Fruit fly (Drosophila melanogaster) whole organism, prepupa: ENCODE data around the gene Gapvd1.

Source experiments
- Blimp-1 ChIP-seq: fragments of 200-800 bp; sonication (Bioruptor generic); optimal IDR thresholded peaks from 3 replicates; lab custom pipeline; 2017; ENCODE audit warnings: missing biosample characterization, missing genetic modification characterization, mild to moderate bottlenecking, moderate library complexity, missing genetic modification reagents
- CG10669 ChIP-seq: fragments of 200-800 bp; sonication (Bioruptor generic); optimal IDR thresholded peaks from 3 replicates; lab custom pipeline; 2018; ENCODE audit warnings: missing biosample characterization, mild to moderate bottlenecking, missing genetic modification characterization, moderate library complexity
- CG15336 ChIP-seq: fragments of 200-800 bp; sonication (Bioruptor generic); IDR thresholded peaks from 2 replicates; pipeline ENCODE4 v1.3.6; 2022; ENCODE audit warnings: missing biosample characterization, missing genetic modification characterization
- CG1621 ChIP-seq: fragments of 200-800 bp; sonication (Bioruptor generic); optimal IDR thresholded peaks from 3 replicates; lab custom pipeline; 2018; ENCODE audit warnings: missing biosample characterization, mild to moderate bottlenecking, missing genetic modification characterization
- CG16779 ChIP-seq: fragments of 200-800 bp; sonication (Bioruptor generic); optimal IDR thresholded peaks from 3 replicates; lab custom pipeline; 2017; ENCODE audit warnings: missing biosample characterization, mild to moderate bottlenecking, missing genetic modification characterization
- CG31627 ChIP-seq: fragments of 200-800 bp; sonication (Bioruptor generic); optimal IDR thresholded peaks from 3 replicates; lab custom pipeline; 2016; ENCODE audit warnings: missing biosample characterization, missing genetic modification characterization
- CG32006 ChIP-seq: fragments of 200-800 bp; sonication (Bioruptor generic); optimal IDR thresholded peaks from 3 replicates; lab custom pipeline; 2017; ENCODE audit warnings: missing biosample characterization, mild to moderate bottlenecking, missing genetic modification characterization
- CG3919 ChIP-seq: fragments of 200-800 bp; sonication (Bioruptor generic); optimal IDR thresholded peaks from 3 replicates; lab custom pipeline; 2016; ENCODE audit warnings: missing biosample characterization, missing genetic modification characterization
- CG4318 ChIP-seq: fragments of 200-800 bp; sonication (Bioruptor generic); optimal IDR thresholded peaks from 3 replicates; lab custom pipeline; 2017; ENCODE audit warnings: missing biosample characterization, mild to moderate bottlenecking, missing genetic modification characterization
- CG6163 ChIP-seq: fragments of 200-800 bp; sonication (Bioruptor generic); IDR thresholded peaks from 3 replicates; pipeline ENCODE4 v1.3.6; 2022; ENCODE audit warnings: missing biosample characterization, missing genetic modification characterization
- CG6276 ChIP-seq: fragments of 200-800 bp; sonication (Bioruptor generic); optimal IDR thresholded peaks from 2 replicates; lab custom pipeline; 2017; ENCODE audit warnings: missing biosample characterization, mild to moderate bottlenecking, missing genetic modification characterization
- CG6792 ChIP-seq: fragments of 200-800 bp; sonication (Bioruptor generic); optimal IDR thresholded peaks from 3 replicates; lab custom pipeline; 2016; ENCODE audit warnings: missing biosample characterization, missing genetic modification characterization
- CG6808 ChIP-seq: fragments of 200-800 bp; sonication (Bioruptor generic); optimal IDR thresholded peaks from 3 replicates; lab custom pipeline; 2017; ENCODE audit warnings: missing biosample characterization, missing genetic modification characterization, mild to moderate bottlenecking, moderate library complexity, missing genetic modification reagents
- CG6854 ChIP-seq: fragments of 200-800 bp; sonication (Bioruptor generic); optimal IDR thresholded peaks from 2 replicates; lab custom pipeline; 2017; ENCODE audit warnings: missing biosample characterization, mild to moderate bottlenecking, missing genetic modification characterization
- CG8119 ChIP-seq: fragments of 200-800 bp; sonication (Bioruptor generic); IDR thresholded peaks from 3 replicates; pipeline ENCODE4 v1.3.6; 2022; ENCODE audit warnings: missing biosample characterization, missing genetic modification characterization
- CG9139 ChIP-seq: fragments of 200-800 bp; sonication (Bioruptor generic); optimal IDR thresholded peaks from 3 replicates; lab custom pipeline; 2017; ENCODE audit warnings: missing biosample characterization, mild to moderate bottlenecking, missing genetic modification characterization
- Eip75B ChIP-seq: fragments of 200-800 bp; sonication (Bioruptor generic); optimal IDR thresholded peaks from 3 replicates; lab custom pipeline; 2016; ENCODE audit warnings: missing biosample characterization, missing genetic modification characterization
- Eip78C ChIP-seq: fragments of 200-800 bp; sonication (Bioruptor generic); peaks from one replicate; lab custom pipeline; 2016; ENCODE audit warnings: missing biosample characterization, missing genetic modification characterization
- Ets96B ChIP-seq: fragments of 200-800 bp; optimal IDR thresholded peaks from 2 replicates; lab custom pipeline; 2019; ENCODE audit warnings: missing biosample characterization, mild to moderate bottlenecking, missing genetic modification characterization, moderate library complexity
- Gug ChIP-seq: fragments of 200-800 bp; sonication (Bioruptor generic); IDR thresholded peaks from 2 replicates; pipeline ENCODE4 v1.3.6; 2022; ENCODE audit warnings: missing biosample characterization, missing genetic modification characterization
- Lpt ChIP-seq: fragments of 200-800 bp; sonication (Bioruptor generic); optimal IDR thresholded peaks from 3 replicates; lab custom pipeline; 2016; ENCODE audit warnings: missing biosample characterization, missing genetic modification characterization
- OdsH ChIP-seq: fragments of 200-800 bp; sonication (Bioruptor generic); optimal IDR thresholded peaks from 3 replicates; lab custom pipeline; 2016; ENCODE audit warnings: missing biosample characterization, missing genetic modification characterization
- Smox ChIP-seq: fragments of 200-800 bp; sonication (Bioruptor generic); optimal IDR thresholded peaks from 3 replicates; lab custom pipeline; 2016; ENCODE audit warnings: missing biosample characterization, missing genetic modification characterization
- Sox14 ChIP-seq: fragments of 200-800 bp; sonication (Bioruptor generic); optimal IDR thresholded peaks from 3 replicates; lab custom pipeline; 2016; ENCODE audit warnings: missing biosample characterization, missing genetic modification characterization
- acj6 ChIP-seq: fragments of 200-800 bp; sonication (Bioruptor generic); optimal IDR thresholded peaks from 3 replicates; lab custom pipeline; 2016; ENCODE audit warnings: missing biosample characterization, missing genetic modification characterization
- cyc ChIP-seq: fragments of 200-800 bp; sonication (Bioruptor generic); optimal IDR thresholded peaks from 3 replicates; lab custom pipeline; 2016; ENCODE audit warnings: missing biosample characterization, missing genetic modification characterization
- dac ChIP-seq: fragments of 200-800 bp; sonication (Bioruptor generic); optimal IDR thresholded peaks from 2 replicates; lab custom pipeline; 2017; ENCODE audit warnings: missing biosample characterization, mild to moderate bottlenecking, missing genetic modification characterization
- eg ChIP-seq: fragments of 200-800 bp; sonication (Bioruptor generic); IDR thresholded peaks from 3 replicates; pipeline ENCODE4 v1.3.6; 2022; ENCODE audit warnings: missing biosample characterization, missing genetic modification characterization
- esn ChIP-seq: fragments of 200-800 bp; sonication (Bioruptor generic); optimal IDR thresholded peaks from 2 replicates; lab custom pipeline; 2016; ENCODE audit warnings: missing biosample characterization, mild to moderate bottlenecking, missing genetic modification characterization, moderate library complexity
- fd85E ChIP-seq: fragments of 200-800 bp; sonication (Bioruptor generic); optimal IDR thresholded peaks from 3 replicates; lab custom pipeline; 2016; ENCODE audit warnings: missing biosample characterization, missing genetic modification characterization
- fkh ChIP-seq: fragments of 200-800 bp; sonication (Bioruptor generic); optimal IDR thresholded peaks from 3 replicates; lab custom pipeline; 2017; ENCODE audit warnings: missing biosample characterization, mild to moderate bottlenecking, missing genetic modification characterization, moderate library complexity
- lz ChIP-seq: fragments of 200-800 bp; sonication (Bioruptor generic); optimal IDR thresholded peaks from 3 replicates; lab custom pipeline; 2016; ENCODE audit warnings: missing biosample characterization, missing genetic modification characterization
- net ChIP-seq: fragments of 200-800 bp; sonication (Bioruptor generic); optimal IDR thresholded peaks from 3 replicates; lab custom pipeline; 2016; ENCODE audit warnings: missing biosample characterization, missing genetic modification characterization
- svp ChIP-seq: fragments of 200-800 bp; sonication (Bioruptor generic); peaks from one replicate; lab custom pipeline; 2016; ENCODE audit warnings: missing biosample characterization, missing genetic modification characterization
- topi ChIP-seq: fragments of 200-800 bp; sonication (Bioruptor generic); optimal IDR thresholded peaks from 3 replicates; lab custom pipeline; 2016; ENCODE audit warnings: missing biosample characterization, missing genetic modification characterization
- vri ChIP-seq: fragments of 200-800 bp; sonication (Bioruptor generic); optimal IDR thresholded peaks from 3 replicates; lab custom pipeline; 2016; ENCODE audit warnings: missing biosample characterization, mild to moderate bottlenecking, missing genetic modification characterization

Gapvd1 gene

DNA sequence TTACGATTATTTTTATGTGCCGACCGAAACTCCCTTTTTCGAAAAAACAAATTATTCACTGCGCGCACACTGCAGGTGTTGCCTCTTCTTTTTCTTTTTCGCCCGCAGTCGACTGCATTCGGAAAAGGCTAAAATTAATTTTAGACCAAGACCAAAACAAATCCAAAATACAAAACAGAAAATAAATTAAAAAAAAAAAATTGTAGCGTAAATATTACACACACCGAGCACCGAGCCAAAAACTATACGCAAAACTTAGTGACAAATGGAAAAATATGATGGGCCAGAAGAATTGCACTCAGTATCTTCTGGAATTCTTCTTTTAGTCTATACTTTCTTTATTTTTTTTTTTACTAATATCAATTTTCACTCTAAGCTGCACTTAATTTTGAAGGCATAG is 22.5 kb upstream of the Gapvd1 start, which contains the start of gene CG44422:
TSS of gene CG44422 (minus strand) at position 101 of the 400 bp plus-strand sequence.
- no peak for TF ChIP-seq Lpt (GFP tag; lab: Kevin White, UChicago)
- TF ChIP-seq Eip75B, result no peak
- no peak for TF ChIP-seq CG16779 (tag; lab: Kevin White, UChicago)
- no peak for TF ChIP-seq Smox (GFP tag; lab: Kevin White, UChicago)
- TF ChIP-seq CG6276 (GFP tag; lab: Kevin White, UChicago), result no peak
- no peak for TF ChIP-seq topi (GFP tag; lab: Kevin White, UChicago)
- no peak for TF ChIP-seq cyc
- TF ChIP-seq CG8119 (GFP tag; lab: Robert Waterston, UW), result no peak
- TF ChIP-seq esn (GFP tag; lab: Kevin White, UChicago), result no peak
- TF ChIP-seq CG32006, result no peak
- no peak for TF ChIP-seq fkh (GFP tag; lab: Kevin White, UChicago)

DNA sequence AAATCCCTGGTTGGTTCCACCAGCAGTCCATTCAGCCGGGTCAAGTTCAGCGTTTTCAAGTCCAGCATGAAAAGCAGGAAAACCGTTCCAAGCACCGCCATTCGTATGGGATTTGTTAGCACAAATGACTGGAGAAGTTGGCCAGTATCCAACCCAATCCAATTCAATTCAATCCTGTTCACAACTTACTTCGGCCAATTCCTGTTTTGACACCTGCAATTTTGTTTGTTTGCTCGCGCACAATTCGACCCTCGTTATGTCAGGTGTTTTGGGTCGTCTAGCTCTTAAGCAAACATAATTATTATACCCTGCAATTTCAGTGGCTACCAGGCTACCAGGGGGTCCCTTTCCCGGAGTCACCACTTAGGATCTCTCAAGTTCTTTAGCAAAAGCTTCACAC is 14.1 kb upstream of the Gapvd1 start, which contains the start of gene Ir10a:
TSS of gene Ir10a (minus strand) at position 101 of the 400 bp plus-strand sequence.
- TF ChIP-seq Sox14 (GFP tag; lab: Kevin White, UChicago) (no peak), CG32006 (no peak), Lpt (GFP tag; lab: Kevin White, UChicago) (no peak), net (GFP tag; lab: Kevin White, UChicago) (no peak), vri (GFP tag; lab: Kevin White, UChicago) (no peak), cyc (no peak), lz (no peak), Ets96B (tag; lab: Kevin White, UChicago) (no peak), CG6808 (GFP tag; lab: Kevin White, UChicago) (no peak), Gug (GFP tag; lab: Robert Waterston, UW) (no peak), acj6 (GFP tag; lab: Kevin White, UChicago) (no peak), Eip78C (GFP tag; lab: Kevin White, UChicago) (no peak), Blimp-1 (GFP tag; lab: Kevin White, UChicago) (no peak), CG6854 (GFP tag; lab: Kevin White, UChicago) (no peak), esn (GFP tag; lab: Kevin White, UChicago) (no peak)

DNA sequence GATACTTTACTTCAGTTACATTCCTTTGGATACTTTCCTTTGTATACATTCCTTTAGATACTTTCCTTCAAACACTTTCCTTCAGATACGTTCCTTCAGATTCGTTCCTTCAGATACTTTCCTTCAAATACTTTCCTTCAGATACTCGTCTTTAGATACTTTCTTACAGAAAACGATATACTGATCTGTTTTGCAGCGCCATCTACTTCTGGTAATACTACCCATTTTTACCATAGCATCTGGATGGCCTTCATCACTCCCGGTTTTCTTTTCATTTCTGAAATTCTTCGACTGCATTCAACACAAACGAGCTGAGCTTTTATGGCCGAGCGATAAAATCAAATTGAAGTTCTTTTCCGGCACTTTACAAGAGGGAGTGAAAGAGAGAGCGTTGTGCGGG is 5.3 kb upstream of the Gapvd1 start:
- TF ChIP-seq fkh (GFP tag; lab: Kevin White, UChicago) (no peak), eg (GFP tag; lab: Robert Waterston, UW) (no peak), CG6854 (GFP tag; lab: Kevin White, UChicago) (no peak), dac (GFP tag; lab: Kevin White, UChicago) (no peak), CG31627 (no peak), CG6276 (GFP tag; lab: Kevin White, UChicago) (no peak), Lpt (GFP tag; lab: Kevin White, UChicago) (no peak), CG16779 (tag; lab: Kevin White, UChicago) (no peak), CG10669 (GFP tag; lab: Kevin White, UChicago) (no peak), fd85E (GFP tag; lab: Kevin White, UChicago) (no peak), Gug (GFP tag; lab: Robert Waterston, UW) (no peak), Eip75B (no peak), CG6808 (GFP tag; lab: Kevin White, UChicago) (no peak), net (GFP tag; lab: Kevin White, UChicago) (no peak), CG6163 (GFP tag; lab: Robert Waterston, UW) (no peak), Ets96B (tag; lab: Kevin White, UChicago) (no peak), CG1621 (tag; lab: Kevin White, UChicago) (no peak), CG15336 (no peak), CG4318 (GFP tag; lab: Kevin White, UChicago) (no peak)

DNA sequence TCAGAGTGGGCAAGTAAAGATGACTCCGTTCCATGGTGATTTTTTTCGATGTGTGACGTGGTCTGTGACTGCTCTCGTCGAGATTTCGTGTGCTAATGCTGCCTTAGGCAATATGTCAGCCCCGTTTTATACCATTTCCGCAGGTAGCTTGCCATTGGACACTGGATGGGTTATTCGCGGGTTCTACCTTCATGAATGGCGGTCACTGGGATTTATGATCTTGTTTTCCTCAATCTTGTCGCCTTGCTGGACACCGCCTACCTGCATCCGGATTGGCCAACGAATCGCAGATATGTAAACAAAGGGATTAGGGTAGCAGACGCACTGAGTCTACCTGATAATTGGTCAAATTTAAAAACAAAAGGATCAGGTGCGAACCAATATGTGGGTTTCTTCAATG is 2.9 kb upstream of the Gapvd1 start, which contains the start of gene sisA:
TSS of gene sisA (minus strand) at position 101 of the 400 bp plus-strand sequence.
- no peak for TF ChIP-seq CG3919
- TF ChIP-seq vri (GFP tag; lab: Kevin White, UChicago), result no peak
- no peak for TF ChIP-seq CG9139
- no peak for TF ChIP-seq OdsH
- TF ChIP-seq CG6792 (GFP tag; lab: Kevin White, UChicago), result no peak
- TF ChIP-seq Sox14 (GFP tag; lab: Kevin White, UChicago), result no peak
- TF ChIP-seq svp (GFP tag; lab: Kevin White, UChicago), result no peak
- TF ChIP-seq eg (GFP tag; lab: Robert Waterston, UW), result no peak
